Worm (Caenorhabditis elegans) whole organism, early embryonic: ENCODE measurements around the gene mnm-2.

ENCODE experiments used
- B0310.2 ChIP-seq: sonication (generic microtip); optimal IDR thresholded peaks from 2 replicates; lab custom pipeline; 2016; ENCODE audit warnings: mild to moderate bottlenecking, missing genetic modification characterization, missing compliant biosample characterization
- F13C5.2 ChIP-seq: sonication (generic microtip); optimal IDR thresholded peaks from 2 replicates; lab custom pipeline; 2017; ENCODE audit warnings: mild to moderate bottlenecking, missing genetic modification characterization, inconsistent platforms, missing compliant biosample characterization
- aly-1 ChIP-seq: sonication (generic microtip); optimal IDR thresholded peaks from 2 replicates; lab custom pipeline; 2016; ENCODE audit warnings: missing genetic modification characterization, missing compliant biosample characterization
- ama-1 ChIP-seq: fragments of 150-350 bp; optimal IDR thresholded peaks from 2 replicates; lab custom pipeline; 2014
- ceh-13 ChIP-seq: fragments of 200-800 bp; sonication (Bioruptor generic); optimal IDR thresholded peaks from 2 replicates; lab custom pipeline; 2018; ENCODE audit warnings: mild to moderate bottlenecking, missing genetic modification characterization, missing compliant biosample characterization
- ceh-36 ChIP-seq: sonication (generic microtip); optimal IDR thresholded peaks from 2 replicates; lab custom pipeline; 2016; ENCODE audit warnings: missing genetic modification characterization, inconsistent platforms, missing compliant biosample characterization
- ets-7 ChIP-seq: sonication (generic microtip); optimal IDR thresholded peaks from 2 replicates; lab custom pipeline; 2016; ENCODE audit warnings: missing genotype, missing genetic modification characterization, missing compliant biosample characterization
- flt-1 ChIP-seq: fragments of 200-800 bp; sonication (Bioruptor generic); IDR thresholded peaks from 2 replicates; pipeline ENCODE4 v1.3.6; 2022; ENCODE audit warnings: missing genetic modification characterization, missing compliant biosample characterization
- hmbx-1 ChIP-seq: sonication (generic microtip); optimal IDR thresholded peaks from 2 replicates; lab custom pipeline; 2016; ENCODE audit warnings: mild to moderate bottlenecking, missing genetic modification characterization, missing compliant biosample characterization
- hmg-4 ChIP-seq: fragments of 200-800 bp; sonication (Bioruptor generic); optimal IDR thresholded peaks from 2 replicates; lab custom pipeline; 2018; ENCODE audit warnings: mild to moderate bottlenecking, missing genetic modification characterization, missing compliant biosample characterization
- hnd-1 ChIP-seq: sonication (generic microtip); optimal IDR thresholded peaks from 2 replicates; lab custom pipeline; 2016; ENCODE audit warnings: missing genetic modification characterization, missing compliant biosample characterization
- pes-1 ChIP-seq: fragments of 200-800 bp; sonication (Bioruptor generic); IDR thresholded peaks from 2 replicates; pipeline ENCODE4 v1.3.6; 2022; ENCODE audit warnings: missing genetic modification reagents, missing genetic modification characterization, missing compliant biosample characterization
- scrt-1 ChIP-seq: fragments of 200-800 bp; sonication (Bioruptor generic); IDR thresholded peaks from 2 replicates; pipeline ENCODE4 v1.3.6; 2022; ENCODE audit warnings: missing genetic modification characterization, missing compliant biosample characterization
- sea-1 ChIP-seq: fragments of 200-800 bp; sonication (Bioruptor generic); conservative IDR thresholded peaks from 2 replicates; pipeline ENCODE4 v1.3.6; 2022; ENCODE audit warnings: missing genetic modification characterization, missing compliant biosample characterization
- tbx-11 ChIP-seq: fragments of 200-800 bp; sonication (Bioruptor generic); IDR thresholded peaks from 2 replicates; pipeline ENCODE4 v1.3.6; 2022; ENCODE audit warnings: missing genetic modification characterization, missing compliant biosample characterization
- tbx-37 ChIP-seq: fragments of 200-800 bp; sonication (Bioruptor generic); conservative IDR thresholded peaks from 2 replicates; pipeline ENCODE4 v1.3.6; 2022; ENCODE audit warnings: missing genetic modification reagents, missing genetic modification characterization, missing compliant biosample characterization
- tra-4 ChIP-seq: sonication (generic microtip); optimal IDR thresholded peaks from 2 replicates; lab custom pipeline; 2017; ENCODE audit warnings: missing genetic modification characterization, missing compliant biosample characterization

Gene mnm-2

DNA sequence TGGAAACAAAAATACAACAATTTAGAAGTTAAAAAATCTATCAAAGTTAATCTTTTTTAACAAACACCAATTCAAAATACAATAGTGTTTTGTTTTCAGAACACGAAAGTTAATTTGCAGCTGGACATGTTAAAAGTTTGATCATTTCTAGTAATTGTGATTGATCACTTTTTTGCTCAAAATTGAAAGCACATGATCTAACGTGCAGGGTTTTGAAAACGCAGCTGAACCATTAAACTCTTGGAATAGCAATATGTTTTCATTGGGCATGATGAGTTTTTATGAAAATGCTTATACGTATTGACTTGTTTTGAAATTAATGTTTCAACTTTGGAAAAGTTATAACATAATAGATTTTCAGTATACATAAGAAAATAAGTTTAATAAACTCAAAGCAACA is 22.6 kb upstream of the mnm-2 start:
- TF ChIP-seq F13C5.2 (tag; lab: Kevin White, UChicago) (no peak), ama-1 (lab: Kevin White, UChicago) (no peak), hmbx-1 (tag; lab: Kevin White, UChicago) (no peak), tbx-37 (no peak), pes-1 (GFP tag; lab: Robert Waterston, UW) (no peak), flt-1 (GFP tag; lab: Robert Waterston, UW) (no peak), sea-1 (GFP tag; lab: Robert Waterston, UW) (no peak)

DNA sequence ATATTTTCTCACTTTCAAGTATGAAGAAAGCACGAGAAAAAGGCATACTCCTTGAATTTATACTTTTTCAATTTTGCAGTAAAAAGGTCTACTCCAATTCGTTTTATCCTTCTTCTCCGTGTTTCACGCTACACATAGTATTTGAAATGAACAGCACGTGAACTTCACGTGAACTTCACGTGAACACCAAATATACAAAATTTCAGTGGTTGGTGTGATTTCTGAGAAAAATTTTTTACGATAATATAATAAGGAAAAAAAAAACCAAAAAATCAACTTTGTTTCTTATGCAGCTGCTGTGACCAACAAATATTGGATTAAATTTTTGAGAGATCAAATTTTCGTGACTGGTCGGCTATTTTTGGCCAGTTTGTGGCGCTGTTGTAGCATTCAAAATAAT is 21.8 kb upstream of the mnm-2 start:
- TF ChIP-seq ceh-13 = no peak
- no peak for TF ChIP-seq F13C5.2 (tag; lab: Kevin White, UChicago)
- no peak for TF ChIP-seq ets-7
- TF ChIP-seq tra-4 (tag; lab: Kevin White, UChicago) = no peak
- no peak for TF ChIP-seq scrt-1
- no peak for TF ChIP-seq hmbx-1 (tag; lab: Kevin White, UChicago)
- TF ChIP-seq B0310.2 = no peak

DNA sequence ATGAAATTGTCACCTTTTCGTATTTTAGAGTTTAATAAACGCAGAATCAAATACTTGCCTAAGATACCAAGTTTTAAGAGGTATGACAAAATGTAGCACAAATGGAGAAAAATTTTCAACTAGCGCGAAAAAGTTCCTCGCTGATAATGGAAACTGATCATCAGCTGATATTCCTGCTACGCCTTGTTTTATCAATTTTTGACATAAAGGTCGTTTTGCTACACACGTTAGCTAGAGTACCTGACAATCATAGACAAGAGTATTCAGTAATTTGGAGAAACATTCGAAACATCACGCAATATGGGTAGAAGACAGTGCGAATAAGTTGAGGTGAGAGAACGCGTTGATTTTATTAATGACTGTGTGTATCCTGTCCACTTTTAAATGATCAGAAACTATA is 21.0 kb upstream of the mnm-2 start:
- TF ChIP-seq scrt-1 (no peak), F13C5.2 (tag; lab: Kevin White, UChicago) (no peak), aly-1 (tag; lab: Kevin White, UChicago) (no peak), tbx-37 (no peak), pes-1 (GFP tag; lab: Robert Waterston, UW) (no peak), ceh-36 (no peak)

DNA sequence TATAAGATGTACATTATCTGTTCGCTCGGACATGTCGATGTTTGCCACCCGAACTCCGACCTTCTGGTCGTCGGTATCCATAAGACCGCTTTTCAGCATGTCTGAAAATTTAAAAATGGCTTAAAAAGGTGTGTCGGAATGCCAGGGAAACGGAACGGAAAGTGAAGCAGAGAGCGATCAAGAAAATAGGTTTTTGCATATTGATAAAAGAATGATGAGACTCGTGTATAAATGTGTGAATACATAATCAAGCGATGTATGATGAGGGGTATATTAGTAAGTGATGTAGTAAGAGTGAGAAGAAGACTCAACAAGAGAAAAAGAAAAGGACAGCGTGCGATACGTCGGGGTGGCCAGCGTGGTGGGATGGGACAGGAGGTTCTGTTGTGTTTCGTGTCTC is 17.8 kb upstream of the mnm-2 start, which contains the start of gene acl-12:
acl-12 (minus strand) TSS at position 101 of the 400 bp plus-strand sequence.
- no peak for TF ChIP-seq ama-1 (lab: Kevin White, UChicago)
- no peak for TF ChIP-seq tbx-11 (GFP tag; lab: Robert Waterston, UW)
- TF ChIP-seq hmg-4 (GFP tag; lab: Kevin White, UChicago) = no peak
- TF ChIP-seq hnd-1 (tag; lab: Kevin White, UChicago) = no peak
- TF ChIP-seq ceh-36 = no peak
- no peak for TF ChIP-seq B0310.2
- no peak for TF ChIP-seq ets-7

DNA sequence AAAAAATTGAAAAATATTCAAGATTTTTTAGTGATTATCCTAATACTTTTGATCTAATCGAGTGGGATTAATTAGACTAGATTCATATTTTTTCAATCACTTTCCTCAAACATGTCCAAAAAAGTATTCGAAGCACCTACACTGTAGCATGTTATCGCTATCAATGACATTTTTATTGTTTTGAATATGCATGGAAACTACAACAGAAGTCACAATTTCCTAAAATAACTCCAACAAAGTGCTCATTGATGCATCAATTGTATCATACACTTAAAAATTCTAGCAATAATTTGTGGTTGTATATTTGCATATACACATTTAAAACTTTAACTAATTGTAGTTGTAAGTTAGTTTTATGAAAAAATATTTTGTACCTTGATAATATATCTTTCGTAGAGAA is 15.4 kb upstream of the mnm-2 start:
- TF ChIP-seq F13C5.2 (tag; lab: Kevin White, UChicago) = no peak
- TF ChIP-seq tbx-11 (GFP tag; lab: Robert Waterston, UW) = no peak
- TF ChIP-seq sea-1 (GFP tag; lab: Robert Waterston, UW) = no peak
- TF ChIP-seq hmg-4 (GFP tag; lab: Kevin White, UChicago) = no peak
- no peak for TF ChIP-seq B0310.2
- TF ChIP-seq hnd-1 (tag; lab: Kevin White, UChicago) = no peak
- no peak for TF ChIP-seq aly-1 (tag; lab: Kevin White, UChicago)

DNA sequence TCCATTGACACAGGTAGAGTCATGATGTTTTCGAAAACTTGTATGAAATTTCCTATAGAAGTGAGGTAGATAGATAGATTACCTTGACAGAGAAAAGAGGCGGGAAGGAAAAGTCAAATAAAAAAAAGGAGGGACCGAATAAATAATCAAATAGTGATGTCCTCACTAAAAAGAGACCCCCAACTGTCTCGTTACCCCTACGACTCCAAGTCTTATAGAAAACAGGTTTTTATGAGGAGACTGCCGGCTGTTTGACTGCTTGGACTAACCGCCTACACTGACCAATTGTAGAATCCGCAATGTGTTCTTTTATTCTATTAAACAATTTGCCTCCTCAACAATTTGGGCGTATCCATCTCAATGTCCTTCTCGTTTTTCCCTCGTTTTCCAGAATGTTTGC is 13.2 kb upstream of the mnm-2 start, which contains the start of gene C01C10.2:
C01C10.2 (minus strand) TSS at position 170 of the 400 bp plus-strand sequence.
- TF ChIP-seq ceh-36 (no peak), ama-1 (lab: Kevin White, UChicago) (no peak), B0310.2 (no peak)

DNA sequence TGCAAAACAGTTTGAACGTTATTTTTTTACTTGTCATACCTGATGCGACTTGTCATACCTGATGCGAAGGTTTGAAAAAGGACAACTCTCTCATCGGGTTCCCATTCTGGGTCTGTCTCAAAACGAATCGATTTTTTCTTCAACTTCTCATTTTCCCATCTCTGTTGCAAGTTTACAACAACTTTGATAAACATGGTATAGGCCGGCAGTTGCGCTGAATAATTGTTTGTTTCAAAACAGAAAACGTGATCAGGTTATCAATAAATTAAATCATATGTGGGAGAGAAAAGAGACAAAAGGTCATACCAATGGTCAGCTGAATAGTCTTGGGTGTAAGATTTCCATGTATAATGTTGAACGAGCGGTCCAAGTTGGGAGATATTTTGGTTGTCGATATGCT is 12.2 kb upstream of the mnm-2 start:
- TF ChIP-seq pes-1 (GFP tag; lab: Robert Waterston, UW) = no peak
- no peak for TF ChIP-seq flt-1 (GFP tag; lab: Robert Waterston, UW)
- TF ChIP-seq ceh-13 = no peak

DNA sequence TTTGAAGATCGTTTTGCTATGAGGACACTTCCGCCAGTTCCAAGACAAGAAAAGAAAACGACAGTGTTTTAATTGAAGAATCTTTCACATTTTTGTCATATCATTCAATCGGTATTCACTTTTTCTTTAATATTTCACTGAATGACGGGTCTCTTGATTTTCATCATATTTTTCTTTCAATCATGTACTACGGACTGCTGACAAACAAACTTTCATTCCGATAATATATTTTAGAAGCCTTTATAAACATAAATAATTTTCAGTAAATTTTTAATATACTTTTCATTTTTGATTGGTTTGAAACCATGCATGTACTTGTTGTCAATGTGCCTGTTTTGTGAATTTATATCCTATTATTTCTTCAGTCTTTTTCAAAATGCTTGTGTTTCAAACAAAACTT is 8.6 kb upstream of the mnm-2 start, which contains the start of gene clc-5:
clc-5 (plus strand) TSS at position 301 of the 400 bp plus-strand sequence.
- no peak for TF ChIP-seq hmbx-1 (tag; lab: Kevin White, UChicago)
- no peak for TF ChIP-seq ceh-13
- TF ChIP-seq tbx-37 = no peak
- no peak for TF ChIP-seq ceh-36
- no peak for TF ChIP-seq tbx-11 (GFP tag; lab: Robert Waterston, UW)
- no peak for TF ChIP-seq tra-4 (tag; lab: Kevin White, UChicago)
- no peak for TF ChIP-seq ama-1 (lab: Kevin White, UChicago)
- TF ChIP-seq pes-1 (GFP tag; lab: Robert Waterston, UW) = no peak
- no peak for TF ChIP-seq hnd-1 (tag; lab: Kevin White, UChicago)
- no peak for TF ChIP-seq B0310.2
- no peak for TF ChIP-seq aly-1 (tag; lab: Kevin White, UChicago)
- TF ChIP-seq F13C5.2 (tag; lab: Kevin White, UChicago) = no peak
- TF ChIP-seq sea-1 (GFP tag; lab: Robert Waterston, UW) = no peak
- no peak for TF ChIP-seq hmg-4 (GFP tag; lab: Kevin White, UChicago)
- no peak for TF ChIP-seq ets-7
- no peak for TF ChIP-seq flt-1 (GFP tag; lab: Robert Waterston, UW)
- no peak for TF ChIP-seq scrt-1

DNA sequence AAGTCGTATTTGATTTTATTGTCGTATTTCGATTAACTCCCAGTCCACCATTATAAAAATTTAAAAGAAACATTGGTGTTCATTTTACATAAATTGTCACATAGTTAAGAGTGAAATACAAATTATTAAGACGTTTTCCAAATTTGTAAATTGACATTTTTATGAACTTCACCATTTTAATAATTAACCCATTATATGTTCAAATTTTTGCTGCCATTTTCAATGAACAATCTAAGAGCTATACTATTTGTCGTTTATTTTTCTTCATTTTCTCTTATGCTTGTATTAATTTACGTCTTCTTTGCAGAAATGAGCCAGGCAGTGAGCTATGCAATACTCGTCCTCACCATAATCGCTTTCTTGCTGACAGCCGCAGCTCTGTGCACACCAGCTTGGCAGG is 6.5 kb upstream of the mnm-2 start, which contains the start of gene clc-2:
clc-2 (plus strand) TSS at position 301 of the 400 bp plus-strand sequence.
- TF ChIP-seq scrt-1 (no peak), hmbx-1 (tag; lab: Kevin White, UChicago) (no peak), ets-7 (no peak), ceh-13 (no peak), B0310.2 (no peak), ama-1 (lab: Kevin White, UChicago) (no peak), tbx-37 (no peak), sea-1 (GFP tag; lab: Robert Waterston, UW) (no peak), F13C5.2 (tag; lab: Kevin White, UChicago) (no peak), ceh-36 (no peak), hmg-4 (GFP tag; lab: Kevin White, UChicago) (no peak), tra-4 (tag; lab: Kevin White, UChicago) (no peak), hnd-1 (tag; lab: Kevin White, UChicago) (no peak), pes-1 (GFP tag; lab: Robert Waterston, UW) (no peak), aly-1 (tag; lab: Kevin White, UChicago) (no peak), tbx-11 (GFP tag; lab: Robert Waterston, UW) (no peak), flt-1 (GFP tag; lab: Robert Waterston, UW) (no peak)
